Worm (Caenorhabditis elegans): Measurements from ENCODE around the gene Y51A2A.5.

The Y51A2A.5 gene

DNA sequence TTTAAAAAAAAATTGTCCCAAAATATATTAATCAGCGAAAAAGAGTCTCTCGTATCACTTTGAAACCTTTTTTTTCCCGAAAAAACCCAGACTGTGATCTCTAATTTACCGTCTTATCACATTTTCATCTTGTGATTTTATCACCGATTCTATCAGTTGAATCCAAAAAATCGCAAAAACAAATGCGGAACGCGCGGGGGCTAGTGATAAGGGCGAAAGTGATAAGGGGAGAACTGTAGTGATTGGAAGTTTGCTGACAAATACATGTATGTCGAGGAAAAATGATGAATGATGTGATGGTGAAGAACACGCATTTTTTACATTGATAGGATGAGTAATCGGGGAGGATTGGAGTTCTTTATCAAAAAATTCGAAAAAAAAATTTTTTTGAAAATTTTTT is 47.5 kb downstream of the Y51A2A.5 start (continued):
- TF ChIP-seq egl-27 (tag; optimal IDR thresholded peaks at IDR 0.05) (no peak), cey-2 (tag; optimal IDR thresholded peaks at IDR 0.05; ENCODE audit: borderline replicate concordance, insufficient read depth) (peak; percentile 95), lim-7 (GFP tag; IDR thresholded peaks at IDR 0.05) (no peak), mxl-3 (GFP tag; optimal IDR thresholded peaks at IDR 0.05) (peak; percentile 91), Y105C5A.15 (GFP tag; IDR thresholded peaks at IDR 0.05) (no peak), sdz-12 (GFP tag; optimal IDR thresholded peaks at IDR 0.05) (no peak), fos-1 (tag; optimal IDR thresholded peaks at IDR 0.05) (peak; percentile 80), arid-1 (GFP tag; conservative IDR thresholded peaks at IDR 0.05) (no peak), nhr-28 (tag; optimal IDR thresholded peaks at IDR 0.05) (peak; percentile 100), T20F7.1 (GFP tag; optimal IDR thresholded peaks at IDR 0.05) (no peak), mep-1 (tag; optimal IDR thresholded peaks at IDR 0.05) (peak; percentile 80), dmd-9 (GFP tag; IDR thresholded peaks at IDR 0.05) (no peak), lin-39 (tag; optimal IDR thresholded peaks at IDR 0.05) (no peak), lin-29 (GFP tag; IDR thresholded peaks at IDR 0.05) (no peak), nhr-48 (tag; optimal IDR thresholded peaks at IDR 0.05) (peak; percentile 87), lin-38 (GFP tag; IDR thresholded peaks at IDR 0.05) (no peak), zfp-3 (GFP tag; conservative IDR thresholded peaks at IDR 0.05) (no peak), zip-11 (GFP tag; IDR thresholded peaks at IDR 0.05) (no peak), hlh-11 (tag; optimal IDR thresholded peaks at IDR 0.05) (peak; percentile 97), aha-1 (tag) (peak; percentile 80), unc-130 (GFP tag; optimal IDR thresholded peaks at IDR 0.05) (no peak), lin-13 (GFP tag; optimal IDR thresholded peaks at IDR 0.05) (peak; percentile 77), duxl-1 (tag; optimal IDR thresholded peaks at IDR 0.05; ENCODE audit: poor library complexity) (peak; percentile 73), ztf-11 (tag; optimal IDR thresholded peaks at IDR 0.05) (no peak), mdt-29 (GFP tag; IDR thresholded peaks at IDR 0.05) (peak; percentile 56; the same call in 1 of the 2 replicates), lin-15B (tag; optimal IDR thresholded peaks at IDR 0.05) (no peak), rbr-2 (tag; optimal IDR thresholded peaks at IDR 0.05) (no peak), nhr-102 (tag; optimal IDR thresholded peaks at IDR 0.05) (peak; percentile 94), nhr-111 (GFP tag; optimal IDR thresholded peaks at IDR 0.05) (no peak), mxl-2 (GFP tag; conservative IDR thresholded peaks at IDR 0.05) (no peak), tag-97 (GFP tag; IDR thresholded peaks at IDR 0.05) (no peak), F49E8.2 (tag; optimal IDR thresholded peaks at IDR 0.05; ENCODE audit: borderline replicate concordance) (no peak), set-16 (GFP tag; IDR thresholded peaks at IDR 0.05) (no peak), snpc-1.2 (GFP tag; IDR thresholded peaks at IDR 0.05) (no peak), dmd-8 (GFP tag; IDR thresholded peaks at IDR 0.05) (no peak), nhr-10 (tag; optimal IDR thresholded peaks at IDR 0.05) (peak; percentile 49), F37D6.2 (tag; optimal IDR thresholded peaks at IDR 0.05) (no peak), ztf-7 (tag; optimal IDR thresholded peaks at IDR 0.05) (peak; percentile 34), ama-1 (optimal IDR thresholded peaks at IDR 0.05) (no peak), vab-7 (GFP tag; IDR thresholded peaks at IDR 0.05) (no peak), F10B5.3 (tag; optimal IDR thresholded peaks at IDR 0.05) (no peak), nhr-6 (tag; optimal IDR thresholded peaks at IDR 0.05) (peak; percentile 74), Y5F2A.4 (GFP tag; optimal IDR thresholded peaks at IDR 0.05) (no peak), dve-1 (tag; optimal IDR thresholded peaks at IDR 0.05; ENCODE audit: insufficient read depth) (peak; percentile 99), lsy-2 (tag; optimal IDR thresholded peaks at IDR 0.05) (peak in 1 of 2 experiments; percentile 81), ZK546.5 (tag; optimal IDR thresholded peaks at IDR 0.05) (no peak), Y75B8A.6 (GFP tag; IDR thresholded peaks at IDR 0.05) (no peak)
